Fruit fly (Drosophila melanogaster) whole organism, prepupa: Measurements from ENCODE around the gene Coq5.

Experiments
- Blimp-1 ChIP-seq: fragments of 200-800 bp; sonication (Bioruptor generic); optimal IDR thresholded peaks from 3 replicates; lab custom pipeline; 2017; ENCODE audit warnings: missing biosample characterization, missing genetic modification characterization, mild to moderate bottlenecking, moderate library complexity, missing genetic modification reagents
- CG10631 ChIP-seq: fragments of 200-800 bp; sonication (Bioruptor generic); optimal IDR thresholded peaks from 2 replicates; lab custom pipeline; 2016; ENCODE audit warnings: missing biosample characterization, missing genetic modification characterization
- CG10669 ChIP-seq: fragments of 200-800 bp; sonication (Bioruptor generic); optimal IDR thresholded peaks from 3 replicates; lab custom pipeline; 2018; ENCODE audit warnings: missing biosample characterization, mild to moderate bottlenecking, missing genetic modification characterization, moderate library complexity
- CG11762 ChIP-seq: fragments of 200-800 bp; sonication (Bioruptor generic); optimal IDR thresholded peaks from 3 replicates; lab custom pipeline; 2016; ENCODE audit warnings: missing biosample characterization, missing genetic modification characterization; ENCODE audit not compliant: insufficient read depth
- CG11902 ChIP-seq: fragments of 200-800 bp; sonication (Bioruptor generic); optimal IDR thresholded peaks from 3 replicates; lab custom pipeline; 2016; ENCODE audit warnings: missing biosample characterization, missing genetic modification characterization
- CG15336 ChIP-seq: fragments of 200-800 bp; sonication (Bioruptor generic); IDR thresholded peaks from 2 replicates; pipeline ENCODE4 v1.3.6; 2022; ENCODE audit warnings: missing biosample characterization, missing genetic modification characterization
- CG16779 ChIP-seq: fragments of 200-800 bp; sonication (Bioruptor generic); optimal IDR thresholded peaks from 3 replicates; lab custom pipeline; 2017; ENCODE audit warnings: missing biosample characterization, mild to moderate bottlenecking, missing genetic modification characterization
- CG3032 ChIP-seq: fragments of 200-800 bp; optimal IDR thresholded peaks from 2 replicates; lab custom pipeline; 2019; ENCODE audit warnings: missing biosample characterization, mild to moderate bottlenecking, missing genetic modification characterization, moderate library complexity
- CG32006 ChIP-seq: fragments of 200-800 bp; sonication (Bioruptor generic); optimal IDR thresholded peaks from 3 replicates; lab custom pipeline; 2017; ENCODE audit warnings: missing biosample characterization, mild to moderate bottlenecking, missing genetic modification characterization
- CG34406 ChIP-seq: fragments of 200-800 bp; sonication (Bioruptor generic); optimal IDR thresholded peaks from 3 replicates; lab custom pipeline; 2016; ENCODE audit warnings: missing biosample characterization, missing genetic modification characterization
- CG3919 ChIP-seq: fragments of 200-800 bp; sonication (Bioruptor generic); optimal IDR thresholded peaks from 3 replicates; lab custom pipeline; 2016; ENCODE audit warnings: missing biosample characterization, missing genetic modification characterization
- CG6163 ChIP-seq: fragments of 200-800 bp; sonication (Bioruptor generic); IDR thresholded peaks from 3 replicates; pipeline ENCODE4 v1.3.6; 2022; ENCODE audit warnings: missing biosample characterization, missing genetic modification characterization
- CG7368 ChIP-seq: fragments of 200-800 bp; sonication (Bioruptor generic); optimal IDR thresholded peaks from 3 replicates; lab custom pipeline; 2016; ENCODE audit warnings: missing biosample characterization, missing genetic modification characterization
- CG8119 ChIP-seq: fragments of 200-800 bp; sonication (Bioruptor generic); IDR thresholded peaks from 3 replicates; pipeline ENCODE4 v1.3.6; 2022; ENCODE audit warnings: missing biosample characterization, missing genetic modification characterization
- CG8632 ChIP-seq: fragments of 200-800 bp; sonication (Bioruptor generic); optimal IDR thresholded peaks from 3 replicates; lab custom pipeline; 2016; ENCODE audit warnings: missing biosample characterization, missing genetic modification characterization
- CG9139 ChIP-seq: fragments of 200-800 bp; sonication (Bioruptor generic); optimal IDR thresholded peaks from 3 replicates; lab custom pipeline; 2017; ENCODE audit warnings: missing biosample characterization, mild to moderate bottlenecking, missing genetic modification characterization
- Eip78C ChIP-seq: fragments of 200-800 bp; sonication (Bioruptor generic); peaks from one replicate; lab custom pipeline; 2016; ENCODE audit warnings: missing biosample characterization, missing genetic modification characterization
- Eip93F ChIP-seq: fragments of 200-800 bp; sonication (Bioruptor generic); optimal IDR thresholded peaks from 2 replicates; lab custom pipeline; 2016; ENCODE audit warnings: missing biosample characterization, mild to moderate bottlenecking, missing genetic modification characterization
- Ets21C ChIP-seq: fragments of 200-800 bp; sonication (Bioruptor generic); optimal IDR thresholded peaks from 3 replicates; lab custom pipeline; 2016; ENCODE audit warnings: missing biosample characterization, missing genetic modification characterization
- Hr39 ChIP-seq: fragments of 200-800 bp; sonication (Bioruptor generic); optimal IDR thresholded peaks from 2 replicates; lab custom pipeline; 2016; ENCODE audit warnings: missing biosample characterization, missing genetic modification characterization
- Lpt ChIP-seq: fragments of 200-800 bp; sonication (Bioruptor generic); optimal IDR thresholded peaks from 3 replicates; lab custom pipeline; 2016; ENCODE audit warnings: missing biosample characterization, missing genetic modification characterization
- Smox ChIP-seq: fragments of 200-800 bp; sonication (Bioruptor generic); optimal IDR thresholded peaks from 3 replicates; lab custom pipeline; 2016; ENCODE audit warnings: missing biosample characterization, missing genetic modification characterization
- Sox102F ChIP-seq: fragments of 200-800 bp; sonication (Bioruptor generic); optimal IDR thresholded peaks from 2 replicates; lab custom pipeline; 2016; ENCODE audit warnings: missing biosample characterization, mild to moderate bottlenecking, missing genetic modification characterization
- Sox14 ChIP-seq: fragments of 200-800 bp; sonication (Bioruptor generic); optimal IDR thresholded peaks from 3 replicates; lab custom pipeline; 2016; ENCODE audit warnings: missing biosample characterization, missing genetic modification characterization
- Sox15 ChIP-seq: fragments of 200-800 bp; sonication (Bioruptor generic); optimal IDR thresholded peaks from 3 replicates; lab custom pipeline; 2016; ENCODE audit warnings: missing biosample characterization, missing genetic modification characterization
- achi ChIP-seq: fragments of 200-800 bp; sonication (Bioruptor generic); optimal IDR thresholded peaks from 3 replicates; lab custom pipeline; 2016; ENCODE audit warnings: missing biosample characterization, missing genetic modification characterization
- acj6 ChIP-seq: fragments of 200-800 bp; sonication (Bioruptor generic); optimal IDR thresholded peaks from 3 replicates; lab custom pipeline; 2016; ENCODE audit warnings: missing biosample characterization, missing genetic modification characterization
- dac ChIP-seq: fragments of 200-800 bp; sonication (Bioruptor generic); optimal IDR thresholded peaks from 2 replicates; lab custom pipeline; 2017; ENCODE audit warnings: missing biosample characterization, mild to moderate bottlenecking, missing genetic modification characterization
- dsx ChIP-seq: fragments of 200-800 bp; optimal IDR thresholded peaks from 3 replicates; lab custom pipeline; 2019; ENCODE audit warnings: missing biosample characterization, mild to moderate bottlenecking, missing genetic modification characterization, moderate library complexity; ENCODE audit not compliant: poor library complexity, severe bottlenecking
- eg ChIP-seq: fragments of 200-800 bp; sonication (Bioruptor generic); IDR thresholded peaks from 3 replicates; pipeline ENCODE4 v1.3.6; 2022; ENCODE audit warnings: missing biosample characterization, missing genetic modification characterization
- esn ChIP-seq: fragments of 200-800 bp; sonication (Bioruptor generic); optimal IDR thresholded peaks from 2 replicates; lab custom pipeline; 2016; ENCODE audit warnings: missing biosample characterization, mild to moderate bottlenecking, missing genetic modification characterization, moderate library complexity
- fd59A ChIP-seq: fragments of 200-800 bp; sonication (Bioruptor generic); optimal IDR thresholded peaks from 2 replicates; lab custom pipeline; 2017; ENCODE audit warnings: missing biosample characterization, mild to moderate bottlenecking, missing genetic modification characterization, missing genetic modification reagents
- fkh ChIP-seq: fragments of 200-800 bp; sonication (Bioruptor generic); optimal IDR thresholded peaks from 3 replicates; lab custom pipeline; 2017; ENCODE audit warnings: missing biosample characterization, mild to moderate bottlenecking, missing genetic modification characterization, moderate library complexity
- lz ChIP-seq: fragments of 200-800 bp; sonication (Bioruptor generic); optimal IDR thresholded peaks from 3 replicates; lab custom pipeline; 2016; ENCODE audit warnings: missing biosample characterization, missing genetic modification characterization
- net ChIP-seq: fragments of 200-800 bp; sonication (Bioruptor generic); optimal IDR thresholded peaks from 3 replicates; lab custom pipeline; 2016; ENCODE audit warnings: missing biosample characterization, missing genetic modification characterization
- pdm3 ChIP-seq: fragments of 200-800 bp; sonication (Bioruptor generic); optimal IDR thresholded peaks from 3 replicates; lab custom pipeline; 2016; ENCODE audit warnings: missing biosample characterization, missing genetic modification characterization
- salr ChIP-seq, 2 experiments: fragments of 200-800 bp; sonication (Bioruptor generic); optimal IDR thresholded peaks; 3 replicates each; lab custom pipeline; 2016 to 2018; ENCODE audit warnings: missing biosample characterization in 2 of 2, missing genetic modification characterization in 2 of 2, mild to moderate bottlenecking in 1 of 2
- ss ChIP-seq, 2 experiments: fragments of 200-800 bp; sonication (Bioruptor generic); optimal IDR thresholded peaks; 2 replicates in 1 of 2; 3 replicates in 1 of 2; lab custom pipeline; 2017 to 2018; ENCODE audit warnings: mild to moderate bottlenecking in 2 of 2, missing biosample characterization in 2 of 2, missing genetic modification characterization in 2 of 2, moderate library complexity in 1 of 2
- svp ChIP-seq: fragments of 200-800 bp; sonication (Bioruptor generic); peaks from one replicate; lab custom pipeline; 2016; ENCODE audit warnings: missing biosample characterization, missing genetic modification characterization
- vri ChIP-seq: fragments of 200-800 bp; sonication (Bioruptor generic); optimal IDR thresholded peaks from 3 replicates; lab custom pipeline; 2016; ENCODE audit warnings: missing biosample characterization, mild to moderate bottlenecking, missing genetic modification characterization

The Coq5 gene

DNA sequence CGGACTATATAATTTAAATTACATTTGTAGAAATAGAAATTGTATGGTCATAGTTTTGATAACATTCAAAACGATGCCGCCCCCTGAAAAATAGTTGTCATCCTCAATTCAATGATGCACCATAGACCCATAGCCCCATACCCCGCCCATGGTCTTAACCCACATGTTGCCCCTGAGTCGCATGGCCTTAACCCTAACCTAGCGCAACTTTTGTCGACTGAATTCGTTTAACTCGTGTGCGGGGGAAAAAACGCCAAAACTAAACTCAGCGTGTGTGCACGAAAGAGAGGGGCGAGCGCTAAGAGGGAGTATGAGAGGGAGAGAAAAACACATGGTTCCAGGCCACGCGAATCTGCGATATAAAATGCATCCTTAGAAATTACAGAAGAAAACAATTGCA, 16.1 kb upstream of the Coq5 start:
- no peak for TF ChIP-seq svp (GFP tag; lab: Kevin White, UChicago)
- TF ChIP-seq pdm3 (GFP tag; lab: Kevin White, UChicago), result no peak
- TF ChIP-seq CG8119, result no peak
- TF ChIP-seq fkh, result no peak
- TF ChIP-seq CG11902 (GFP tag; lab: Kevin White, UChicago), result no peak
- TF ChIP-seq lz (GFP tag; lab: Kevin White, UChicago), result no peak
- TF ChIP-seq fd59A (GFP tag; lab: Kevin White, UChicago), result no peak
- no peak for TF ChIP-seq CG10631
- no peak for TF ChIP-seq CG15336 (GFP tag; lab: Robert Waterston, UW)
- no peak for TF ChIP-seq CG16779

dm6 chrX:13209410-13209809, 15.1 kb upstream of the Coq5 start:
- no peak for TF ChIP-seq CG16779
- peak; percentile 15 for TF ChIP-seq Eip78C (GFP tag; lab: Kevin White, UChicago)
- TF ChIP-seq CG32006 (GFP tag; lab: Kevin White, UChicago), result no peak
- peak; percentile 45 to 49 for TF ChIP-seq ss (GFP tag; optimal IDR thresholded peaks at IDR 0.05; lab: Kevin White, UChicago)
- no peak for TF ChIP-seq lz (GFP tag; lab: Kevin White, UChicago)
- no peak for TF ChIP-seq Sox102F (GFP tag; lab: Kevin White, UChicago)
- TF ChIP-seq CG7368, result no peak
- no peak for TF ChIP-seq CG8632
- TF ChIP-seq pdm3 (GFP tag; lab: Kevin White, UChicago), result no peak
- TF ChIP-seq dsx (GFP tag; lab: Kevin White, UChicago), result peak; percentile 19
- TF ChIP-seq CG9139 (GFP tag; lab: Kevin White, UChicago), result peak; percentile 52
- no peak for TF ChIP-seq CG10669
- TF ChIP-seq Eip93F, result no peak
- no peak for TF ChIP-seq Sox15 (GFP tag; lab: Kevin White, UChicago)
- TF ChIP-seq CG3032 (tag; lab: Kevin White, UChicago), result peak; percentile 14
- TF ChIP-seq net (GFP tag; lab: Kevin White, UChicago), result no peak
- TF ChIP-seq Hr39 (GFP tag; lab: Kevin White, UChicago), result no peak
- no peak for TF ChIP-seq CG10631

dm6 chrX:13208554-13208953, 14.2 kb upstream of the Coq5 start:
- TF ChIP-seq dsx (GFP tag; lab: Kevin White, UChicago) (no peak), Blimp-1 (no peak), fkh (no peak), Sox14 (GFP tag; lab: Kevin White, UChicago) (no peak), CG11902 (GFP tag; lab: Kevin White, UChicago) (no peak), Smox (GFP tag; lab: Kevin White, UChicago) (no peak), ss (GFP tag; optimal IDR thresholded peaks at IDR 0.05; lab: Kevin White, UChicago) (no peak), acj6 (GFP tag; lab: Kevin White, UChicago) (no peak), CG6163 (no peak), vri (no peak), CG3919 (GFP tag; lab: Kevin White, UChicago) (no peak), CG11762 (GFP tag; lab: Kevin White, UChicago) (no peak)

DNA sequence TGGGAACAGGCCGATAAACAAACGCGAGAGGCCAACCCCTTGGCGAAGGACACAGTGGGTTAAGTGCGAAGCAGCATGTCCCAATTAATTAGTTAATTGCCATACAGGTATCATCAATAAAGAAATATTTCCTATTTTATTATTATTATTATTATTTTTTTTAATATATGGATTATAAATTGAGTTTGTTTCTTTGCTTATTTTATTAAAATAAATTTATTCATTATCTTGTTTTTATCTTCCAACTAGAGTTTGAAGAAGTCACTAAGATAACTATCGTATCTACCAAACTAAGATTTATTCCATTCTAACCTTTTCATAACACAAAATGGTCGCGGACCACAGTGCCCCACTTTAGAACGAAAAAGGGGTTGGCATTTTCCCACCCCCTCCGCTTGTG, 13.7 kb upstream of the Coq5 start:
- TF ChIP-seq Ets21C (GFP tag; lab: Kevin White, UChicago) (no peak), dsx (GFP tag; lab: Kevin White, UChicago) (no peak), CG10669 (no peak), vri (no peak), dac (GFP tag; lab: Kevin White, UChicago) (no peak), CG8632 (peak; percentile 7), CG6163 (no peak), CG32006 (GFP tag; lab: Kevin White, UChicago) (peak; percentile 24), CG34406 (peak; percentile 21), Lpt (no peak), achi (peak; percentile 43), esn (peak; percentile 3), eg (GFP tag; lab: Robert Waterston, UW) (no peak), Eip78C (GFP tag; lab: Kevin White, UChicago) (peak; percentile 57), salr (GFP tag; optimal IDR thresholded peaks at IDR 0.05; lab: Kevin White, UChicago) (no peak), net (GFP tag; lab: Kevin White, UChicago) (no peak), Sox102F (GFP tag; lab: Kevin White, UChicago) (no peak), Eip93F (no peak), ss (GFP tag; optimal IDR thresholded peaks at IDR 0.05; lab: Kevin White, UChicago) (no peak)
- TF ChIP-seq, all 60 proteins: peak for 6
